Worm (Caenorhabditis elegans) whole organism, young adult: ENCODE data around the gene nos-3.

Experiments
- B0261.1 ChIP-seq: sonication (generic microtip); optimal IDR thresholded peaks from 2 replicates; lab custom pipeline; 2016; ENCODE audit warnings: mild to moderate bottlenecking, missing genetic modification characterization, moderate library complexity, missing compliant biosample characterization
- B0336.3 ChIP-seq: fragments of 200-800 bp; sonication (Bioruptor generic); IDR thresholded peaks from 2 replicates; pipeline ENCODE4 v1.3.6; 2022; ENCODE audit warnings: missing genetic modification characterization, missing compliant biosample characterization
- F49E8.2 ChIP-seq: sonication (generic microtip); optimal IDR thresholded peaks from 3 replicates; lab custom pipeline; 2017; ENCODE audit warnings: missing genetic modification characterization, mild to moderate bottlenecking, missing compliant biosample characterization, antibody characterized with exemption, moderate library complexity; ENCODE audit not compliant: insufficient read depth
- F52B5.7 ChIP-seq: sonication (generic microtip); optimal IDR thresholded peaks from 2 replicates; lab custom pipeline; 2016; ENCODE audit warnings: mild to moderate bottlenecking, missing genetic modification characterization, missing compliant biosample characterization
- K12H6.12 ChIP-seq: fragments of 200-800 bp; sonication (Bioruptor generic); optimal IDR thresholded peaks from 2 replicates; lab custom pipeline; 2018; ENCODE audit warnings: mild to moderate bottlenecking, missing genetic modification characterization, missing compliant biosample characterization
- T07F8.4 ChIP-seq: sonication (generic microtip); optimal IDR thresholded peaks from 2 replicates; lab custom pipeline; 2016; ENCODE audit warnings: mild to moderate bottlenecking, missing genetic modification characterization, moderate library complexity, missing compliant biosample characterization
- Y95B8A.8 ChIP-seq: fragments of 200-800 bp; sonication (Bioruptor generic); IDR thresholded peaks from 2 replicates; pipeline ENCODE4 v1.3.6; 2022; ENCODE audit warnings: missing genetic modification reagents, missing genetic modification characterization, missing compliant biosample characterization
- ZK185.1 ChIP-seq: sonication (generic microtip); optimal IDR thresholded peaks from 2 replicates; lab custom pipeline; 2016; ENCODE audit warnings: mild to moderate bottlenecking, missing genetic modification characterization, missing compliant biosample characterization; ENCODE audit not compliant: poor library complexity, severe bottlenecking
- akir-1 ChIP-seq: fragments of 200-800 bp; sonication (Bioruptor generic); optimal IDR thresholded peaks from 2 replicates; lab custom pipeline; 2018; ENCODE audit warnings: mild to moderate bottlenecking, missing genetic modification characterization, moderate library complexity, missing compliant biosample characterization
- ama-1 ChIP-seq, 3 experiments: fragments of 150-350 bp in 1 of 3; sonication (generic microtip) in 2 of 3; optimal IDR thresholded peaks; 2 replicates each; lab custom pipeline; 2014 to 2018; ENCODE audit warnings: missing biosample characterization in 2 of 3, missing genetic modification characterization in 2 of 3, missing genetic modification reagents in 2 of 3
- atf-7 ChIP-seq: sonication (generic microtip); optimal IDR thresholded peaks from 2 replicates; lab custom pipeline; 2017; ENCODE audit warnings: mild to moderate bottlenecking, missing genetic modification characterization, missing compliant biosample characterization
- attf-3 ChIP-seq: fragments of 200-800 bp; sonication (Bioruptor generic); conservative IDR thresholded peaks from 2 replicates; pipeline ENCODE4 v1.3.6; 2022; ENCODE audit warnings: missing genetic modification reagents, missing genetic modification characterization, missing compliant biosample characterization
- attf-5 ChIP-seq: fragments of 200-800 bp; sonication (Bioruptor generic); optimal IDR thresholded peaks from 2 replicates; lab custom pipeline; 2018; ENCODE audit warnings: mild to moderate bottlenecking, missing genetic modification characterization, missing compliant biosample characterization
- cebp-1 ChIP-seq, 2 experiments: fragments of 200-800 bp in 1 of 2; sonication (Bioruptor generic) in 1 of 2; sonication (generic microtip) in 1 of 2; IDR thresholded peaks in 1 of 2; optimal IDR thresholded peaks in 1 of 2; 2 replicates each; pipeline versions ENCODE4 v1.3.6 to Lab custom; 2017 to 2022; ENCODE audit warnings: missing compliant biosample characterization in 2 of 2, missing genetic modification characterization in 2 of 2, mild to moderate bottlenecking in 1 of 2, missing genetic modification reagents in 1 of 2, moderate library complexity in 1 of 2
- ceh-27 ChIP-seq: fragments of 200-800 bp; sonication (Bioruptor generic); optimal IDR thresholded peaks from 2 replicates; lab custom pipeline; 2018; ENCODE audit warnings: mild to moderate bottlenecking, missing genetic modification characterization, moderate library complexity, missing compliant biosample characterization
- ceh-58 ChIP-seq: fragments of 200-800 bp; sonication (Bioruptor generic); IDR thresholded peaks from 2 replicates; pipeline ENCODE4 v1.3.6; 2022; ENCODE audit warnings: missing genetic modification characterization, missing compliant biosample characterization
- dpl-1 ChIP-seq: fragments of 150-350 bp; optimal IDR thresholded peaks from 2 replicates; lab custom pipeline; 2014; ENCODE audit warnings: missing biosample characterization, missing genetic modification reagents, missing genetic modification characterization
- egrh-3 ChIP-seq: fragments of 200-800 bp; sonication (Bioruptor generic); IDR thresholded peaks from 2 replicates; pipeline ENCODE4 v1.3.6; 2022; ENCODE audit warnings: missing genetic modification reagents, missing genetic modification characterization, missing compliant biosample characterization
- hmg-1.2 ChIP-seq: fragments of 200-800 bp; sonication (Bioruptor generic); IDR thresholded peaks from 2 replicates; pipeline ENCODE4 v1.3.6; 2022; ENCODE audit warnings: missing genetic modification reagents, missing genetic modification characterization, missing compliant biosample characterization
- hsf-1 ChIP-seq: fragments of 200-800 bp; sonication (Bioruptor generic); IDR thresholded peaks from 2 replicates; pipeline ENCODE4 v1.3.6; 2022; ENCODE audit warnings: missing genetic modification reagents, missing genetic modification characterization, missing compliant biosample characterization
- let-607 ChIP-seq, 2 experiments: fragments of 200-800 bp in 1 of 2; sonication (Bioruptor generic) in 1 of 2; sonication (generic microtip) in 1 of 2; optimal IDR thresholded peaks; 2 replicates each; lab custom pipeline; 2016 to 2018; ENCODE audit warnings: mild to moderate bottlenecking in 2 of 2, missing compliant biosample characterization in 2 of 2, missing genetic modification characterization in 2 of 2, moderate library complexity in 2 of 2, missing genotype in 1 of 2
- lin-40 ChIP-seq: sonication (generic microtip); optimal IDR thresholded peaks from 2 replicates; lab custom pipeline; 2016; ENCODE audit warnings: missing genetic modification characterization, mild to moderate bottlenecking, missing compliant biosample characterization, missing genotype, missing genetic modification reagents
- lin-54 ChIP-seq: fragments of 200-800 bp; sonication (Bioruptor generic); optimal IDR thresholded peaks from 2 replicates; lab custom pipeline; 2018; ENCODE audit warnings: mild to moderate bottlenecking, missing genetic modification characterization, missing compliant biosample characterization
- lsl-1 ChIP-seq: fragments of 200-800 bp; sonication (Bioruptor generic); optimal IDR thresholded peaks from 2 replicates; lab custom pipeline; 2018; ENCODE audit warnings: mild to moderate bottlenecking, missing genetic modification characterization, moderate library complexity, missing compliant biosample characterization
- madf-10 ChIP-seq: sonication (generic microtip); optimal IDR thresholded peaks from 2 replicates; lab custom pipeline; 2016; ENCODE audit warnings: mild to moderate bottlenecking, missing genetic modification characterization, missing compliant biosample characterization
- madf-3 ChIP-seq: fragments of 200-800 bp; sonication (Bioruptor generic); IDR thresholded peaks from 2 replicates; pipeline ENCODE4 v1.3.6; 2022; ENCODE audit warnings: missing genetic modification reagents, missing genetic modification characterization, missing compliant biosample characterization
- mcd-1 ChIP-seq: fragments of 200-800 bp; sonication (Bioruptor generic); IDR thresholded peaks from 2 replicates; pipeline ENCODE4 v1.3.6; 2022; ENCODE audit warnings: missing genetic modification reagents, missing genetic modification characterization, missing compliant biosample characterization
- nhr-120 ChIP-seq: fragments of 200-800 bp; sonication (Bioruptor generic); IDR thresholded peaks from 2 replicates; pipeline ENCODE4 v1.3.6; 2022; ENCODE audit warnings: missing genetic modification characterization, missing compliant biosample characterization
- nhr-27 ChIP-seq: fragments of 200-800 bp; sonication (Bioruptor generic); optimal IDR thresholded peaks from 2 replicates; lab custom pipeline; 2018; ENCODE audit warnings: mild to moderate bottlenecking, missing genetic modification characterization, moderate library complexity, missing compliant biosample characterization
- nhr-80 ChIP-seq: sonication (generic microtip); optimal IDR thresholded peaks from 2 replicates; lab custom pipeline; 2016; ENCODE audit warnings: missing genetic modification characterization, missing compliant biosample characterization
- nhr-90 ChIP-seq: sonication (generic microtip); optimal IDR thresholded peaks from 2 replicates; lab custom pipeline; 2016; ENCODE audit warnings: missing genotype, mild to moderate bottlenecking, missing genetic modification characterization, missing compliant biosample characterization
- pbrm-1 ChIP-seq: fragments of 200-800 bp; sonication (Bioruptor generic); IDR thresholded peaks from 2 replicates; pipeline ENCODE4 v1.3.6; 2022; ENCODE audit warnings: missing genetic modification reagents, missing genetic modification characterization, missing compliant biosample characterization
- pha-4 ChIP-seq: fragments of 150-350 bp; sonication (generic microtip); optimal IDR thresholded peaks from 2 replicates; lab custom pipeline; 2014; ENCODE audit warnings: missing biosample characterization, missing genetic modification reagents, missing genetic modification characterization
- repo-1 ChIP-seq: sonication (generic microtip); optimal IDR thresholded peaks from 2 replicates; lab custom pipeline; 2017; ENCODE audit warnings: mild to moderate bottlenecking, missing genetic modification characterization, missing compliant biosample characterization
- sdz-38 ChIP-seq: sonication (generic microtip); optimal IDR thresholded peaks from 2 replicates; lab custom pipeline; 2016; ENCODE audit warnings: missing genotype, missing genetic modification characterization, missing compliant biosample characterization
- sea-2 ChIP-seq: fragments of 200-800 bp; sonication (Bioruptor generic); IDR thresholded peaks from 2 replicates; pipeline ENCODE4 v1.3.6; 2022; ENCODE audit warnings: missing genetic modification characterization, missing compliant biosample characterization
- snpc-3.4 ChIP-seq: sonication (generic microtip); optimal IDR thresholded peaks from 2 replicates; lab custom pipeline; 2017; ENCODE audit warnings: missing genetic modification characterization, mild to moderate bottlenecking, missing compliant biosample characterization, antibody characterized with exemption, moderate library complexity, missing genotype, missing genetic modification reagents
- snpc-4 ChIP-seq, 5 experiments: fragments of 150-350 bp in 1 of 5; sonication (generic microtip) in 4 of 5; optimal IDR thresholded peaks; 2 replicates each; lab custom pipeline; 2014 to 2018; ENCODE audit warnings: missing genetic modification characterization in 5 of 5, missing biosample characterization in 3 of 5, antibody characterized with exemption in 2 of 5, mild to moderate bottlenecking in 2 of 5, missing compliant biosample characterization in 2 of 5, missing genotype in 2 of 5, moderate library complexity in 2 of 5, missing genetic modification reagents in 1 of 5
- somi-1 ChIP-seq: fragments of 200-800 bp; sonication (Bioruptor generic); optimal IDR thresholded peaks from 2 replicates; lab custom pipeline; 2018; ENCODE audit warnings: mild to moderate bottlenecking, missing genetic modification characterization, missing compliant biosample characterization
- tbp1 ChIP-seq: fragments of 200-800 bp; sonication (Bioruptor generic); optimal IDR thresholded peaks from 2 replicates; lab custom pipeline; 2018; ENCODE audit warnings: mild to moderate bottlenecking, missing genetic modification characterization, missing compliant biosample characterization
- tbx-9 ChIP-seq: sonication (generic microtip); optimal IDR thresholded peaks from 2 replicates; lab custom pipeline; 2016; ENCODE audit warnings: borderline replicate concordance, missing genetic modification characterization, inconsistent platforms, missing compliant biosample characterization
- xnd-1 ChIP-seq: sonication (generic microtip); optimal IDR thresholded peaks from 2 replicates; lab custom pipeline; 2016; ENCODE audit warnings: missing genotype, missing genetic modification reagents, missing genetic modification characterization, missing compliant biosample characterization
- ztf-25 ChIP-seq: fragments of 200-800 bp; sonication (Bioruptor generic); IDR thresholded peaks from 2 replicates; pipeline ENCODE4 v1.3.6; 2022; ENCODE audit warnings: missing genetic modification reagents, missing genetic modification characterization, missing compliant biosample characterization
- ztf-6 ChIP-seq: fragments of 200-800 bp; sonication (Bioruptor generic); IDR thresholded peaks from 2 replicates; pipeline ENCODE4 v1.3.6; 2022; ENCODE audit warnings: missing genetic modification reagents, missing genetic modification characterization, missing compliant biosample characterization

nos-3 gene

ce11 chrII:9764696-9765095, 18.6 kb downstream of the nos-3 start:
- TF ChIP-seq hsf-1 (GFP tag; lab: Robert Waterston, UW) (no peak), snpc-3.4 (tag; lab: Kevin White, UChicago) (no peak), ceh-58 (no peak), tbx-9 (tag; lab: Kevin White, UChicago) (no peak), sea-2 (no peak), ama-1 (optimal IDR thresholded peaks at IDR 0.05; lab: Kevin White, UChicago) (no peak), ama-1 (GFP tag; optimal IDR thresholded peaks at IDR 0.05; lab: Kevin White, UChicago) (no peak), lsl-1 (GFP tag; lab: Kevin White, UChicago) (no peak), akir-1 (GFP tag; lab: Kevin White, UChicago) (no peak), pha-4 (no peak), attf-3 (GFP tag; lab: Robert Waterston, UW) (no peak), dpl-1 (GFP tag; lab: Kevin White, UChicago) (no peak), nhr-120 (no peak), hmg-1.2 (GFP tag; lab: Robert Waterston, UW) (no peak), Y95B8A.8 (GFP tag; lab: Robert Waterston, UW) (no peak), B0261.1 (tag; lab: Kevin White, UChicago) (no peak), F49E8.2 (no peak), xnd-1 (tag; lab: Kevin White, UChicago) (no peak), nhr-90 (tag; lab: Kevin White, UChicago) (no peak), mcd-1 (GFP tag; lab: Robert Waterston, UW) (no peak)
- TF ChIP-seq, all 124 proteins: peak for 0

DNA sequence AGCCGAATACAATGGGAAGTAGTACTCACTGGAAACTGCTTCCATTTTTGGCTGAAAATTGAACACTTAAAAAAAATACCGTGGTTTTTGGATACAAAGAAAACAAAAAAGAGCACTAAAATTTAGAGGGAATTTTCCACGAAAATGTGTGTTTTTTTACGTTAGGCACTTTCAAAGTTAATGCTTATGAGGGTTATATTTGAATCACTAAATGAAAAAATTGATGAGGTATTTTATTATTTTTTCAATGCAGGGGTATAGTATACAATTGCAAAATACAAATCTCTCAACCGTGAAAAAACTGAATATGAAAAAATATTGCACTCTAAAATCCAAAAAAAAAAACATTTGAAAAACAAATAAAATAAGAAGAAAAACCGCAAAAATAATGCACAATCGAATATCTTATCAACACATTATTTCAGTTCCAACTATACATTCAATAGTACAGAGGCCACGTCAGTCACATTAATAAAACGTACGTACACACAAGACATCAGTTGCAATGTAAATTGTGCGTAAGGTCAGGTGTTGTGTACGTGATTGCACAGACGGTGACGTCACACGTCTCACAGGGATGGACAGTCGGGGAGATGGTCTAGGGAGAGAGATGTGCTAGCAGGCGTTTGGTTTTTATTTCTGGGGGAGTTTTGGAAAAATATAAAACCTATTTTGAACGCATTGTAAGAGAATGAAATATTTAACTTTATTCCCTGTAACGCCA, 23.8 kb downstream of the nos-3 start, which contains the start of gene aqp-10:
aqp-10 (minus strand) TSS at position 51 of the 724 bp plus-strand sequence.
- TF ChIP-seq somi-1 (peak; percentile 19), cebp-1 (GFP tag; IDR thresholded peaks at IDR 0.05; lab: Robert Waterston, UW) (no peak), cebp-1 (tag; optimal IDR thresholded peaks at IDR 0.05; lab: Kevin White, UChicago) (peak; percentile 60), egrh-3 (GFP tag; lab: Robert Waterston, UW) (no peak), B0336.3 (GFP tag; lab: Robert Waterston, UW) (0 out of 2 replicates have a peak, but pooled peaks have one; percentile 30), lin-40 (tag; lab: Kevin White, UChicago) (peak; percentile 11), mcd-1 (GFP tag; lab: Robert Waterston, UW) (0 out of 2 replicates have a peak, but pooled peaks have one; percentile 26), lin-54 (GFP tag; lab: Kevin White, UChicago) (peak; percentile 37), sdz-38 (tag; lab: Kevin White, UChicago) (no peak), ztf-6 (GFP tag; lab: Robert Waterston, UW) (no peak), hmg-1.2 (GFP tag; lab: Robert Waterston, UW) (0 out of 2 replicates have a peak, but pooled peaks have one; percentile 14), atf-7 (tag; lab: Kevin White, UChicago) (peak; percentile 54), attf-5 (peak; percentile 14), nhr-80 (tag; lab: Kevin White, UChicago) (peak; percentile 82), nhr-27 (tag; lab: Kevin White, UChicago) (no peak), madf-3 (no peak), ceh-27 (GFP tag; lab: Kevin White, UChicago) (peak; percentile 1), F52B5.7 (tag; lab: Kevin White, UChicago) (no peak), ceh-58 (no peak), let-607 (tag; optimal IDR thresholded peaks at IDR 0.05; lab: Kevin White, UChicago) (peak; percentile 95), madf-10 (tag; lab: Kevin White, UChicago) (peak; percentile 6), T07F8.4 (no peak), K12H6.12 (tag; lab: Kevin White, UChicago) (peak; percentile 3), ZK185.1 (tag; lab: Kevin White, UChicago) (peak; percentile 38), pbrm-1 (GFP tag; lab: Robert Waterston, UW) (0 out of 2 replicates have a peak, but pooled peaks have one; percentile 34), tbp1 (GFP tag; lab: Kevin White, UChicago) (peak; percentile 29), ztf-25 (GFP tag; lab: Robert Waterston, UW) (no peak), repo-1 (tag; lab: Kevin White, UChicago) (peak; percentile 67), snpc-4 (GFP tag; optimal IDR thresholded peaks at IDR 0.05; lab: Kevin White, UChicago) (no peak), snpc-4 (tag; optimal IDR thresholded peaks at IDR 0.05; lab: Kevin White, UChicago) (peak in 2 of 4 experiments; percentile 34 to 47)
